Fruit fly (Drosophila melanogaster) whole organism, embryonic: ENCODE results near the gene mgr.

ENCODE experiments used
- B-H1 ChIP-seq: fragments of 200-800 bp; sonication (Bioruptor generic); IDR thresholded peaks from 3 replicates; pipeline ENCODE4 v1.3.6; 2022; ENCODE audit warnings: missing biosample characterization, missing genetic modification characterization
- CG10366 ChIP-seq: fragments of 200-800 bp; sonication (Bioruptor generic); IDR thresholded peaks from 2 replicates; pipeline ENCODE4 v1.3.6; 2022; ENCODE audit warnings: missing biosample characterization, missing genetic modification characterization
- CG10431 ChIP-seq: fragments of 200-800 bp; sonication (Bioruptor generic); optimal IDR thresholded peaks from 3 replicates; lab custom pipeline; 2018; ENCODE audit warnings: missing biosample characterization, mild to moderate bottlenecking, missing genetic modification characterization
- CG11085 ChIP-seq: fragments of 200-800 bp; sonication (Bioruptor generic); IDR thresholded peaks from 2 replicates; pipeline ENCODE4 v1.3.6; 2022; ENCODE audit warnings: missing biosample characterization, missing genetic modification characterization
- CG11696 ChIP-seq: fragments of 200-800 bp; sonication (Bioruptor generic); IDR thresholded peaks from 2 replicates; pipeline ENCODE4 v1.3.6; 2022; ENCODE audit warnings: missing biosample characterization, missing genetic modification characterization
- CG12769 ChIP-seq: fragments of 200-800 bp; sonication (Bioruptor generic); optimal IDR thresholded peaks from 2 replicates; lab custom pipeline; 2019; ENCODE audit warnings: missing biosample characterization, mild to moderate bottlenecking, missing genetic modification characterization, moderate library complexity
- CG14710 ChIP-seq: fragments of 200-800 bp; sonication (Bioruptor generic); optimal IDR thresholded peaks from 3 replicates; lab custom pipeline; 2019; ENCODE audit warnings: missing biosample characterization, mild to moderate bottlenecking, missing genetic modification characterization, moderate library complexity
- CG1602 ChIP-seq: fragments of 200-800 bp; sonication (Bioruptor generic); optimal IDR thresholded peaks from 3 replicates; lab custom pipeline; 2016; ENCODE audit warnings: missing biosample characterization, missing genetic modification characterization
- CG17385 ChIP-seq: fragments of 200-800 bp; sonication (Bioruptor generic); optimal IDR thresholded peaks from 3 replicates; lab custom pipeline; 2018; ENCODE audit warnings: missing biosample characterization, mild to moderate bottlenecking, missing genetic modification characterization
- CG18262 ChIP-seq: fragments of 200-800 bp; optimal IDR thresholded peaks from 3 replicates; lab custom pipeline; 2019; ENCODE audit warnings: missing biosample characterization, mild to moderate bottlenecking, missing genetic modification characterization, moderate library complexity
- CG1832 ChIP-seq: fragments of 200-800 bp; sonication (Bioruptor generic); optimal IDR thresholded peaks from 2 replicates; lab custom pipeline; 2017; ENCODE audit warnings: missing biosample characterization, mild to moderate bottlenecking, missing genetic modification characterization, inconsistent platforms
- CG18764 ChIP-seq: fragments of 200-800 bp; sonication (Bioruptor generic); optimal IDR thresholded peaks from 3 replicates; lab custom pipeline; 2016; ENCODE audit warnings: missing biosample characterization, missing genetic modification characterization
- CG2712 ChIP-seq: fragments of 200-800 bp; optimal IDR thresholded peaks from 3 replicates; lab custom pipeline; 2019; ENCODE audit warnings: missing biosample characterization, mild to moderate bottlenecking, missing genetic modification characterization, moderate library complexity
- CG31441 ChIP-seq: fragments of 200-800 bp; sonication (Bioruptor generic); IDR thresholded peaks from 2 replicates; pipeline ENCODE4 v1.3.6; 2022; ENCODE audit warnings: missing biosample characterization, missing genetic modification characterization
- CG3163 ChIP-seq: fragments of 200-800 bp; sonication (Bioruptor generic); optimal IDR thresholded peaks from 3 replicates; lab custom pipeline; 2016; ENCODE audit warnings: missing biosample characterization, missing genetic modification characterization
- CG3281 ChIP-seq: fragments of 200-800 bp; sonication (Bioruptor generic); optimal IDR thresholded peaks from 3 replicates; lab custom pipeline; 2017; ENCODE audit warnings: missing biosample characterization, mild to moderate bottlenecking, missing genetic modification characterization
- CG3838 ChIP-seq: fragments of 200-800 bp; sonication (Bioruptor generic); optimal IDR thresholded peaks from 3 replicates; lab custom pipeline; 2016; ENCODE audit warnings: missing biosample characterization, missing genetic modification characterization
- CG4282 ChIP-seq: fragments of 200-800 bp; sonication (Bioruptor generic); optimal IDR thresholded peaks from 2 replicates; lab custom pipeline; 2016; ENCODE audit warnings: missing biosample characterization, missing genetic modification characterization
- CG4707 ChIP-seq: fragments of 200-800 bp; sonication (Bioruptor generic); optimal IDR thresholded peaks from 2 replicates; lab custom pipeline; 2018; ENCODE audit warnings: missing biosample characterization, mild to moderate bottlenecking, missing genetic modification characterization, moderate library complexity
- CG5180 ChIP-seq: fragments of 200-800 bp; sonication (Bioruptor generic); optimal IDR thresholded peaks from 3 replicates; lab custom pipeline; 2017; ENCODE audit warnings: missing biosample characterization, missing genetic modification characterization, mild to moderate bottlenecking, moderate library complexity, missing genetic modification reagents
- CG7372 ChIP-seq: fragments of 200-800 bp; sonication (Bioruptor generic); IDR thresholded peaks from 2 replicates; pipeline ENCODE4 v1.3.6; 2022; ENCODE audit warnings: missing biosample characterization, missing genetic modification characterization
- CG7786 ChIP-seq: fragments of 200-800 bp; sonication (Bioruptor generic); optimal IDR thresholded peaks from 2 replicates; lab custom pipeline; 2016; ENCODE audit warnings: missing biosample characterization, missing genetic modification characterization
- CG7839 ChIP-seq: fragments of 200-800 bp; sonication (Bioruptor generic); optimal IDR thresholded peaks from 3 replicates; lab custom pipeline; 2018; ENCODE audit warnings: missing biosample characterization, mild to moderate bottlenecking, missing genetic modification characterization, moderate library complexity
- Dbx ChIP-seq: fragments of 200-800 bp; sonication (Bioruptor generic); IDR thresholded peaks from 3 replicates; pipeline ENCODE4 v1.3.6; 2022; ENCODE audit warnings: missing biosample characterization, missing genetic modification characterization
- Dll ChIP-seq: fragments of 200-800 bp; sonication (Bioruptor generic); IDR thresholded peaks from 4 replicates; pipeline ENCODE4 v1.3.6; 2022; ENCODE audit warnings: missing biosample characterization, missing genetic modification characterization; ENCODE audit not compliant: partially characterized antibody
- Eip74EF ChIP-seq, 2 experiments: fragments of 200-800 bp in 1 of 2; fragments of >200 bp in 1 of 2; sonication (Bioruptor generic) in 1 of 2; optimal IDR thresholded peaks; 2 replicates each; lab custom pipeline; 2017 to 2019; ENCODE audit warnings: missing biosample characterization in 2 of 2, missing genetic modification characterization in 2 of 2, mild to moderate bottlenecking in 1 of 2, moderate library complexity in 1 of 2
- Fer3 ChIP-seq: fragments of 200-800 bp; sonication (Bioruptor generic); optimal IDR thresholded peaks from 2 replicates; lab custom pipeline; 2018; ENCODE audit warnings: missing biosample characterization, mild to moderate bottlenecking, missing genetic modification characterization, moderate library complexity
- H15 ChIP-seq: fragments of 200-800 bp; sonication (Bioruptor generic); IDR thresholded peaks from 3 replicates; pipeline ENCODE4 v1.3.6; 2022; ENCODE audit warnings: missing biosample characterization, missing genetic modification characterization
- HLH54F ChIP-seq: fragments of 200-800 bp; sonication (Bioruptor generic); optimal IDR thresholded peaks from 3 replicates; lab custom pipeline; 2016; ENCODE audit warnings: missing biosample characterization, missing genetic modification characterization
- Nf-YA ChIP-seq: fragments of 200-800 bp; sonication (Bioruptor generic); IDR thresholded peaks from 2 replicates; pipeline ENCODE4 v1.3.6; 2022; ENCODE audit warnings: missing biosample characterization, missing genetic modification characterization
- Rx ChIP-seq: fragments of 200-800 bp; sonication (Bioruptor generic); IDR thresholded peaks from 2 replicates; pipeline ENCODE4 v1.3.6; 2022; ENCODE audit warnings: missing biosample characterization, missing genetic modification characterization
- Six4 ChIP-seq: fragments of 200-800 bp; sonication (Bioruptor generic); optimal IDR thresholded peaks from 2 replicates; lab custom pipeline; 2016; ENCODE audit warnings: missing biosample characterization, missing genetic modification characterization
- Sry-δ ChIP-seq: fragments of 200-800 bp; sonication (Bioruptor generic); optimal IDR thresholded peaks from 2 replicates; lab custom pipeline; 2016; ENCODE audit warnings: missing biosample characterization, missing genetic modification characterization
- ash1 ChIP-seq: fragments of 200-800 bp; sonication (Bioruptor generic); optimal IDR thresholded peaks from 2 replicates; lab custom pipeline; 2018; ENCODE audit warnings: missing biosample characterization, mild to moderate bottlenecking, missing genetic modification characterization
- az2 ChIP-seq: fragments of 200-800 bp; sonication (Bioruptor generic); optimal IDR thresholded peaks from 3 replicates; lab custom pipeline; 2016; ENCODE audit warnings: missing biosample characterization, missing genetic modification characterization
- disco-r ChIP-seq: fragments of 200-800 bp; sonication (Bioruptor generic); optimal IDR thresholded peaks from 2 replicates; lab custom pipeline; 2016; ENCODE audit warnings: missing biosample characterization, missing genetic modification characterization
- exex ChIP-seq: fragments of 200-800 bp; sonication (Bioruptor generic); optimal IDR thresholded peaks from 4 replicates; lab custom pipeline; 2018; ENCODE audit warnings: missing biosample characterization, mild to moderate bottlenecking, missing genetic modification characterization, moderate library complexity
- gem ChIP-seq: fragments of 200-800 bp; sonication (Bioruptor generic); optimal IDR thresholded peaks from 2 replicates; lab custom pipeline; 2019; ENCODE audit warnings: missing biosample characterization, mild to moderate bottlenecking, missing genetic modification characterization, moderate library complexity
- ind ChIP-seq: fragments of 200-800 bp; sonication (Bioruptor generic); optimal IDR thresholded peaks from 3 replicates; lab custom pipeline; 2016; ENCODE audit warnings: missing biosample characterization, missing genetic modification characterization
- kay ChIP-seq: fragments of 200-800 bp; sonication (Bioruptor generic); optimal IDR thresholded peaks from 2 replicates; lab custom pipeline; 2016; ENCODE audit warnings: missing biosample characterization, missing genetic modification characterization
- mam ChIP-seq: fragments of 200-800 bp; sonication (Bioruptor generic); optimal IDR thresholded peaks from 3 replicates; lab custom pipeline; 2016; ENCODE audit warnings: missing biosample characterization, missing genetic modification characterization
- mirr ChIP-seq: fragments of 200-800 bp; sonication (Bioruptor generic); optimal IDR thresholded peaks from 3 replicates; lab custom pipeline; 2018; ENCODE audit warnings: missing biosample characterization, mild to moderate bottlenecking, missing genetic modification characterization
- org-1 ChIP-seq: fragments of 200-800 bp; sonication (Bioruptor generic); optimal IDR thresholded peaks from 2 replicates; lab custom pipeline; 2017; ENCODE audit warnings: missing biosample characterization, missing genetic modification characterization
- slou ChIP-seq: fragments of 200-800 bp; sonication (Bioruptor generic); optimal IDR thresholded peaks from 3 replicates; lab custom pipeline; 2016; ENCODE audit warnings: missing biosample characterization, missing genetic modification characterization
- ssp ChIP-seq: fragments of 200-800 bp; sonication (Bioruptor generic); IDR thresholded peaks from 2 replicates; pipeline ENCODE4 v1.3.6; 2022; ENCODE audit warnings: missing biosample characterization, missing genetic modification characterization
- tap ChIP-seq: fragments of 200-800 bp; optimal IDR thresholded peaks from 3 replicates; lab custom pipeline; 2019; ENCODE audit warnings: missing biosample characterization, mild to moderate bottlenecking, missing genetic modification characterization, moderate library complexity
- tio ChIP-seq: fragments of 200-800 bp; sonication (Bioruptor generic); optimal IDR thresholded peaks from 2 replicates; lab custom pipeline; 2017; ENCODE audit warnings: missing biosample characterization, missing genetic modification characterization, inconsistent platforms
- toy ChIP-seq: fragments of 200-800 bp; sonication (Bioruptor generic); IDR thresholded peaks from 2 replicates; pipeline ENCODE4 v1.3.6; 2022; ENCODE audit warnings: missing biosample characterization, missing genetic modification characterization
- wdn ChIP-seq: fragments of 200-800 bp; sonication (Bioruptor generic); IDR thresholded peaks from 2 replicates; pipeline ENCODE4 v1.3.6; 2022; ENCODE audit warnings: missing biosample characterization, missing genetic modification characterization

mgr gene

DNA sequence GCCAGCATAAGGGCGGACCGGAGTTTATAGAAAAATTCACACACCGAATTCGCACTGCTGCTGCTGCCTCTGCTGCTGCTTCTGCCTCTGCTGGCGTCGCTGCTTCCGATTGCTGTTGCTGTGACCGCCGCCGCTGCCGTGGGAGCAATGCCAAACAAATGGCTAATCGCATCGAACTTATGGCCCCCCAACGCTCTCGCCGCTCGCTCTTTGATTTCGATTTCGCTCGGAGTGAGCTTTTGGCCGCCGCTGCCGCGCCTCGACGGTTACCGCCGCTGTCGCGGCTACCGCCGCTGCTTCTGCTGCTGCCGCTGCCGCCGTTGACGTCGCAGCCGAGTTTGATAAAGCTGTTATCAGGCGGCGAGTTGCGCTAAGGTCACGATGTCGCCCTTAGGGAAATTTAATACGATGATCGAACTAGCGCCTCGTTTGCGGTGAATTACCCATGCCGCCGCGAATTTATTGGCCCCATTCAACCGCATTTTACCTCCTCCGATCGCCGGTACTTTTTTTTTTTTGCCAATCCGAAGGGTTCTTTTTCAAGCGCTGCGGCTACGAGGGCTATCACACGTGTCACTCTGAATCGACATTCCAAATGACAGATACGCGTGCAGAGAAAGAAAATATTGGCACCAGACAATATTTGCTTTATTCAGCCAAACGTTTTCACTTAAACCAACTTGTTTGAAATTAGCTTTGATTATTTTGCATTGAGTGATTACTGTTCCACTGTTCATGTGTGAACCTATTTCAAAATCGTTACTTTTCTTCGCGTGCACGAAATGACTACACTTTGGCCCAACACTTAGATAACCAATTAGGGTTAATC, 48.6 kb upstream of the mgr start (continued):
- TF ChIP-seq CG5180: peak; percentile 9
- peak; percentile 82 for TF ChIP-seq Dbx (GFP tag; lab: Robert Waterston, UW)
- TF ChIP-seq CG7372 (GFP tag; lab: Robert Waterston, UW): peak; percentile 78
- TF ChIP-seq Sry-δ (GFP tag; lab: Kevin White, UChicago): peak; percentile 25
- no peak for TF ChIP-seq CG10431 (GFP tag; lab: Kevin White, UChicago)
- peak; percentile 59; the same call in 2 of the 3 replicates for TF ChIP-seq B-H1 (GFP tag; lab: Robert Waterston, UW)
- peak; percentile 80 for TF ChIP-seq H15 (GFP tag; lab: Robert Waterston, UW)
- peak; percentile 18 for TF ChIP-seq CG14710 (tag; lab: Kevin White, UChicago)
- TF ChIP-seq CG18262: peak; percentile 39
- TF ChIP-seq kay (GFP tag; lab: Kevin White, UChicago): peak; percentile 65
- TF ChIP-seq Six4 (GFP tag; lab: Kevin White, UChicago): peak; percentile 40
- TF ChIP-seq CG3281: peak; percentile 73
- no peak for TF ChIP-seq Eip74EF (GFP tag; optimal IDR thresholded peaks at IDR 0.05; lab: Kevin White, UChicago)
- no peak for TF ChIP-seq slou (GFP tag; lab: Kevin White, UChicago)
- no peak for TF ChIP-seq CG4282 (GFP tag; lab: Kevin White, UChicago)
- TF ChIP-seq CG3163 (GFP tag; lab: Kevin White, UChicago): peak; percentile 32
- no peak for TF ChIP-seq Dll (GFP tag; lab: Robert Waterston, UW)
- peak; percentile 52; the same call in 1 of the 2 replicates for TF ChIP-seq CG31441
- peak; percentile 60 for TF ChIP-seq CG17385 (GFP tag; lab: Kevin White, UChicago)
- TF ChIP-seq ind (GFP tag; lab: Kevin White, UChicago): peak; percentile 77
- TF ChIP-seq CG2712 (tag; lab: Kevin White, UChicago): peak; percentile 58
- TF ChIP-seq mam (GFP tag; lab: Kevin White, UChicago): peak; percentile 68
- TF ChIP-seq CG10366: peak; percentile 77
- TF ChIP-seq ssp (GFP tag; lab: Robert Waterston, UW): peak; percentile 66
- peak; percentile 81 for TF ChIP-seq exex
- peak; percentile 45 for TF ChIP-seq tap
- TF ChIP-seq CG11696 (GFP tag; lab: Robert Waterston, UW): no peak
- peak; percentile 71 for TF ChIP-seq gem (tag; lab: Kevin White, UChicago)
- peak; percentile 29 for TF ChIP-seq org-1 (GFP tag; lab: Kevin White, UChicago)
- no peak for TF ChIP-seq CG1832 (GFP tag; lab: Kevin White, UChicago)
- TF ChIP-seq CG12769 (tag; lab: Kevin White, UChicago): peak; percentile 92
- TF ChIP-seq wdn (GFP tag; lab: Robert Waterston, UW): peak; percentile 54; the same call in 1 of the 2 replicates
- TF ChIP-seq CG11085 (GFP tag; lab: Robert Waterston, UW): peak; percentile 71
- peak; percentile 25 for TF ChIP-seq tio (GFP tag; lab: Kevin White, UChicago)
- peak; percentile 64 for TF ChIP-seq Rx (GFP tag; lab: Robert Waterston, UW)
- TF ChIP-seq CG3838: no peak
- TF ChIP-seq az2 (GFP tag; lab: Kevin White, UChicago): peak; percentile 38
- TF ChIP-seq toy (GFP tag; lab: Robert Waterston, UW): 0 out of 2 replicates have a peak, but pooled peaks have one; percentile 75
- peak; percentile 70; the same call in 1 of the 2 replicates for TF ChIP-seq Nf-YA (GFP tag; lab: Robert Waterston, UW)
- TF ChIP-seq CG4707: no peak
- TF ChIP-seq ash1 (GFP tag; lab: Kevin White, UChicago): no peak
- peak; percentile 33 for TF ChIP-seq CG1602 (GFP tag; lab: Kevin White, UChicago)
- peak; percentile 68 for TF ChIP-seq HLH54F (GFP tag; lab: Kevin White, UChicago)
- peak; percentile 76 for TF ChIP-seq CG7839 (tag; lab: Kevin White, UChicago)
- peak; percentile 80 for TF ChIP-seq Fer3
- peak; percentile 26 for TF ChIP-seq mirr (GFP tag; lab: Kevin White, UChicago)
- TF ChIP-seq CG7786: peak; percentile 67
- peak; percentile 0 for TF ChIP-seq disco-r (GFP tag; lab: Kevin White, UChicago)
- peak; percentile 44 for TF ChIP-seq CG18764
